Worm (Caenorhabditis elegans) whole organism, late embryonic: ENCODE data around the gene T25B9.12.

Experiments
- K09A11.1 ChIP-seq: sonication (generic microtip); optimal IDR thresholded peaks from 2 replicates; lab custom pipeline; 2017; ENCODE audit warnings: antibody characterized with exemption, mild to moderate bottlenecking, missing genetic modification characterization, missing compliant biosample characterization; ENCODE audit not compliant: insufficient read depth
- ama-1 ChIP-seq: fragments of 150-350 bp; optimal IDR thresholded peaks from 2 replicates; lab custom pipeline; 2014
- ceh-19 ChIP-seq: fragments of 200-800 bp; sonication (Bioruptor generic); optimal IDR thresholded peaks from 2 replicates; lab custom pipeline; 2018; ENCODE audit warnings: mild to moderate bottlenecking, missing genetic modification characterization, missing compliant biosample characterization
- che-1 ChIP-seq: sonication (generic microtip); optimal IDR thresholded peaks from 2 replicates; lab custom pipeline; 2016; ENCODE audit warnings: mild to moderate bottlenecking, missing genetic modification characterization, missing compliant biosample characterization
- dve-1 ChIP-seq: sonication (generic microtip); optimal IDR thresholded peaks from 2 replicates; lab custom pipeline; 2017; ENCODE audit warnings: antibody characterized with exemption, mild to moderate bottlenecking, missing genetic modification characterization, missing compliant biosample characterization
- fax-1 ChIP-seq: sonication (generic microtip); optimal IDR thresholded peaks from 2 replicates; lab custom pipeline; 2016; ENCODE audit warnings: missing genotype, missing genetic modification characterization, missing compliant biosample characterization
- fkh-10 ChIP-seq: fragments of 150-350 bp; optimal IDR thresholded peaks from 2 replicates; lab custom pipeline; 2014; ENCODE audit warnings: missing biosample characterization, missing genetic modification reagents, missing genetic modification characterization
- nhr-232 ChIP-seq: sonication (generic microtip); optimal IDR thresholded peaks from 2 replicates; lab custom pipeline; 2016; ENCODE audit warnings: missing genetic modification characterization, missing compliant biosample characterization
- pha-4 ChIP-seq: fragments of 150-350 bp; optimal IDR thresholded peaks from 2 replicates; lab custom pipeline; 2018; ENCODE audit warnings: missing biosample characterization, missing genetic modification reagents, missing genetic modification characterization

ce11 chrIV:10777076-10777475 is 11.9 kb downstream of the T25B9.12 start:
- no peak for TF ChIP-seq fkh-10 (GFP tag; lab: Kevin White, UChicago)
- no peak for TF ChIP-seq ceh-19 (GFP tag; lab: Kevin White, UChicago)
- no peak for TF ChIP-seq nhr-232 (tag; lab: Kevin White, UChicago)
- no peak for TF ChIP-seq ama-1
- TF ChIP-seq K09A11.1 (tag; lab: Kevin White, UChicago): no peak
- no peak for TF ChIP-seq pha-4 (tag; lab: Kevin White, UChicago)
- TF ChIP-seq dve-1 (tag; lab: Kevin White, UChicago): no peak
- no peak for TF ChIP-seq fax-1
- TF ChIP-seq che-1: no peak
